Worm (Caenorhabditis elegans) whole organism, young adult: ENCODE results near the gene ncx-9.

Source experiments
- ama-1 ChIP-seq, 3 experiments: fragments of 150-350 bp in 1 of 3; sonication (generic microtip) in 2 of 3; optimal IDR thresholded peaks; 2 replicates each; lab custom pipeline; 2014 to 2018; ENCODE audit warnings: missing biosample characterization in 2 of 3, missing genetic modification characterization in 2 of 3, missing genetic modification reagents in 2 of 3
- aptf-2 ChIP-seq: fragments of 200-800 bp; sonication (Bioruptor generic); conservative IDR thresholded peaks from 2 replicates; pipeline ENCODE4 v1.3.6; 2022; ENCODE audit warnings: missing genetic modification reagents, missing genetic modification characterization, missing compliant biosample characterization
- attf-5 ChIP-seq: fragments of 200-800 bp; sonication (Bioruptor generic); optimal IDR thresholded peaks from 2 replicates; lab custom pipeline; 2018; ENCODE audit warnings: mild to moderate bottlenecking, missing genetic modification characterization, missing compliant biosample characterization
- attf-6 ChIP-seq: fragments of 200-800 bp; sonication (Bioruptor generic); IDR thresholded peaks from 2 replicates; pipeline ENCODE4 v1.3.6; 2022; ENCODE audit warnings: missing genetic modification reagents, missing genetic modification characterization, missing compliant biosample characterization
- cebp-1 ChIP-seq, 2 experiments: fragments of 200-800 bp in 1 of 2; sonication (Bioruptor generic) in 1 of 2; sonication (generic microtip) in 1 of 2; IDR thresholded peaks in 1 of 2; optimal IDR thresholded peaks in 1 of 2; 2 replicates each; pipeline versions ENCODE4 v1.3.6 to Lab custom; 2017 to 2022; ENCODE audit warnings: missing compliant biosample characterization in 2 of 2, missing genetic modification characterization in 2 of 2, mild to moderate bottlenecking in 1 of 2, missing genetic modification reagents in 1 of 2, moderate library complexity in 1 of 2
- hlh-26 ChIP-seq: fragments of 200-800 bp; sonication (Bioruptor generic); conservative IDR thresholded peaks from 2 replicates; pipeline ENCODE4 v1.3.6; 2022; ENCODE audit warnings: missing genetic modification reagents, missing genetic modification characterization, missing compliant biosample characterization
- lir-1 ChIP-seq: fragments of 200-800 bp; sonication (Bioruptor generic); conservative IDR thresholded peaks from 2 replicates; pipeline ENCODE4 v1.3.6; 2022; ENCODE audit warnings: missing genetic modification reagents, missing genetic modification characterization, missing compliant biosample characterization
- nhr-27 ChIP-seq: fragments of 200-800 bp; sonication (Bioruptor generic); optimal IDR thresholded peaks from 2 replicates; lab custom pipeline; 2018; ENCODE audit warnings: mild to moderate bottlenecking, missing genetic modification characterization, moderate library complexity, missing compliant biosample characterization
- snpc-4 ChIP-seq, 5 experiments: fragments of 150-350 bp in 1 of 5; sonication (generic microtip) in 4 of 5; optimal IDR thresholded peaks; 2 replicates each; lab custom pipeline; 2014 to 2018; ENCODE audit warnings: missing genetic modification characterization in 5 of 5, missing biosample characterization in 3 of 5, antibody characterized with exemption in 2 of 5, mild to moderate bottlenecking in 2 of 5, missing compliant biosample characterization in 2 of 5, missing genotype in 2 of 5, moderate library complexity in 2 of 5, missing genetic modification reagents in 1 of 5
- sptf-2 ChIP-seq: fragments of 200-800 bp; sonication (Bioruptor generic); optimal IDR thresholded peaks from 2 replicates; lab custom pipeline; 2018; ENCODE audit warnings: mild to moderate bottlenecking, missing genetic modification characterization, missing compliant biosample characterization
- tbx-9 ChIP-seq: sonication (generic microtip); optimal IDR thresholded peaks from 2 replicates; lab custom pipeline; 2016; ENCODE audit warnings: borderline replicate concordance, missing genetic modification characterization, inconsistent platforms, missing compliant biosample characterization
- unc-62 ChIP-seq: fragments of 150-350 bp; optimal IDR thresholded peaks from 2 replicates; lab custom pipeline; 2014; ENCODE audit warnings: missing biosample characterization, missing genetic modification reagents, missing genetic modification characterization

ce11 chrV:4980873-4981272 lies 14.2 kb downstream of the ncx-9 start, which contains the start of gene srsx-12:
- TF ChIP-seq attf-6 (GFP tag; lab: Robert Waterston, UW), result no peak
- no peak for TF ChIP-seq unc-62 (GFP tag; lab: Kevin White, UChicago)
- no peak for TF ChIP-seq ama-1 (optimal IDR thresholded peaks at IDR 0.05; lab: Kevin White, UChicago)
- no peak for TF ChIP-seq ama-1 (GFP tag; optimal IDR thresholded peaks at IDR 0.05; lab: Kevin White, UChicago)
- TF ChIP-seq tbx-9 (tag; lab: Kevin White, UChicago), result no peak
- TF ChIP-seq snpc-4 (GFP tag; optimal IDR thresholded peaks at IDR 0.05; lab: Kevin White, UChicago), result no peak
- TF ChIP-seq snpc-4 (tag; optimal IDR thresholded peaks at IDR 0.05; lab: Kevin White, UChicago), result no peak
- TF ChIP-seq nhr-27 (tag; lab: Kevin White, UChicago), result no peak
- no peak for TF ChIP-seq cebp-1 (GFP tag; IDR thresholded peaks at IDR 0.05; lab: Robert Waterston, UW)
- no peak for TF ChIP-seq cebp-1 (tag; optimal IDR thresholded peaks at IDR 0.05; lab: Kevin White, UChicago)
- TF ChIP-seq lir-1 (GFP tag; lab: Robert Waterston, UW), result no peak
- TF ChIP-seq sptf-2 (GFP tag; lab: Kevin White, UChicago), result no peak
- no peak for TF ChIP-seq attf-5 (GFP tag; lab: Kevin White, UChicago)
- TF ChIP-seq hlh-26 (GFP tag; lab: Robert Waterston, UW), result no peak
- no peak for TF ChIP-seq aptf-2 (GFP tag; lab: Robert Waterston, UW)
